Worm (Caenorhabditis elegans) whole organism, L4 larva: ENCODE measurements around the gene frpr-6.
"Not testable (repeated sequence)": the region's sequence is repeated elsewhere in the genome, so short reads cannot be mapped to it uniquely, and the experiment has no call there.

Experiments
- F26F4.8 ChIP-seq: fragments of 200-800 bp; sonication (Bioruptor generic); conservative IDR thresholded peaks from 2 replicates; pipeline ENCODE4 v1.3.6; 2022; ENCODE audit warnings: missing genetic modification characterization, missing compliant biosample characterization
- R02D3.7 ChIP-seq: fragments of 150-350 bp; sonication (generic microtip); optimal IDR thresholded peaks from 3 replicates; lab custom pipeline; 2014; ENCODE audit warnings: missing biosample characterization, missing genetic modification characterization
- T26A8.4 ChIP-seq: fragments of 200-800 bp; sonication (Bioruptor generic); IDR thresholded peaks from 2 replicates; pipeline ENCODE4 v1.3.6; 2022; ENCODE audit warnings: missing genetic modification characterization, missing compliant biosample characterization
- ZK337.2 ChIP-seq: fragments of 200-800 bp; sonication (Bioruptor generic); IDR thresholded peaks from 2 replicates; pipeline ENCODE4 v1.3.6; 2022; ENCODE audit warnings: missing genetic modification reagents, missing genetic modification characterization, missing compliant biosample characterization
- aha-1 ChIP-seq: fragments of 150-350 bp; peaks from one replicate; lab custom pipeline; 2014; ENCODE audit warnings: missing biosample characterization, missing genetic modification characterization
- ceh-20 ChIP-seq: fragments of 200-800 bp; sonication (Bioruptor generic); IDR thresholded peaks from 2 replicates; pipeline ENCODE4 v1.3.6; 2022; ENCODE audit warnings: missing genetic modification reagents, missing genetic modification characterization, missing compliant biosample characterization
- ceh-32 ChIP-seq: sonication (generic microtip); optimal IDR thresholded peaks from 2 replicates; lab custom pipeline; 2016; ENCODE audit warnings: mild to moderate bottlenecking, missing genetic modification characterization, missing compliant biosample characterization; ENCODE audit not compliant: poor library complexity
- ceh-44 ChIP-seq: fragments of 200-800 bp; sonication (Bioruptor generic); IDR thresholded peaks from 2 replicates; pipeline ENCODE4 v1.3.6; 2022; ENCODE audit warnings: missing genetic modification reagents, missing genetic modification characterization, missing compliant biosample characterization
- ceh-62 ChIP-seq: sonication (generic microtip); optimal IDR thresholded peaks from 2 replicates; lab custom pipeline; 2017; ENCODE audit warnings: missing biosample characterization, missing genetic modification characterization
- ceh-82 ChIP-seq: sonication (generic microtip); optimal IDR thresholded peaks from 2 replicates; lab custom pipeline; 2017; ENCODE audit warnings: missing biosample characterization, missing genetic modification characterization
- ces-1 ChIP-seq: fragments of 150-350 bp; sonication (generic microtip); optimal IDR thresholded peaks from 4 replicates; lab custom pipeline; 2014; ENCODE audit warnings: missing biosample characterization, missing genetic modification reagents, missing genetic modification characterization
- cey-2 ChIP-seq: sonication (generic microtip); optimal IDR thresholded peaks from 3 replicates; lab custom pipeline; 2017; ENCODE audit warnings: missing genetic modification characterization, mild to moderate bottlenecking, missing compliant biosample characterization, antibody characterized with exemption, borderline replicate concordance; ENCODE audit not compliant: insufficient read depth
- ctbp-1 ChIP-seq: fragments of 200-800 bp; sonication (Bioruptor generic); IDR thresholded peaks from 2 replicates; pipeline ENCODE4 v1.3.6; 2022; ENCODE audit warnings: missing genetic modification reagents, missing genetic modification characterization, missing compliant biosample characterization
- dmd-6 ChIP-seq: fragments of 200-800 bp; sonication (Bioruptor generic); IDR thresholded peaks from 2 replicates; pipeline ENCODE4 v1.3.6; 2022; ENCODE audit warnings: missing genetic modification reagents, missing genetic modification characterization, missing compliant biosample characterization
- dmd-8 ChIP-seq: fragments of 200-800 bp; sonication (Bioruptor generic); IDR thresholded peaks from 2 replicates; pipeline ENCODE4 v1.3.6; 2022; ENCODE audit warnings: missing genetic modification characterization, missing compliant biosample characterization
- dve-1 ChIP-seq: sonication (generic microtip); optimal IDR thresholded peaks from 2 replicates; lab custom pipeline; 2017; ENCODE audit warnings: antibody characterized with exemption, mild to moderate bottlenecking, missing genetic modification characterization, missing compliant biosample characterization; ENCODE audit not compliant: insufficient read depth
- egl-43 ChIP-seq: fragments of 200-800 bp; sonication (Bioruptor generic); IDR thresholded peaks from 2 replicates; pipeline ENCODE4 v1.3.6; 2022; ENCODE audit warnings: missing genetic modification reagents, missing genetic modification characterization, missing compliant biosample characterization
- hlh-11 ChIP-seq: fragments of 200-800 bp; sonication (Bioruptor generic); optimal IDR thresholded peaks from 2 replicates; lab custom pipeline; 2018; ENCODE audit warnings: mild to moderate bottlenecking, missing genetic modification characterization, missing compliant biosample characterization
- hlh-30 ChIP-seq: sonication (generic microtip); optimal IDR thresholded peaks from 2 replicates; lab custom pipeline; 2017; ENCODE audit warnings: antibody characterized with exemption, mild to moderate bottlenecking, missing genetic modification characterization, missing compliant biosample characterization; ENCODE audit not compliant: insufficient read depth
- hmg-1.1 ChIP-seq: fragments of 200-800 bp; sonication (Bioruptor generic); IDR thresholded peaks from 2 replicates; pipeline ENCODE4 v1.3.6; 2022; ENCODE audit warnings: missing genetic modification reagents, missing genetic modification characterization, missing compliant biosample characterization
- lim-7 ChIP-seq: fragments of 200-800 bp; sonication (Bioruptor generic); IDR thresholded peaks from 2 replicates; pipeline ENCODE4 v1.3.6; 2022; ENCODE audit warnings: missing genetic modification characterization, missing compliant biosample characterization
- lin-38 ChIP-seq: fragments of 200-800 bp; sonication (Bioruptor generic); IDR thresholded peaks from 2 replicates; pipeline ENCODE4 v1.3.6; 2022; ENCODE audit warnings: missing genetic modification reagents, missing genetic modification characterization, missing compliant biosample characterization
- lin-39 ChIP-seq: fragments of 150-350 bp; optimal IDR thresholded peaks from 2 replicates; lab custom pipeline; 2014; ENCODE audit warnings: missing biosample characterization, missing genetic modification reagents, missing genetic modification characterization
- lsy-2 ChIP-seq, 2 experiments: fragments of 150-350 bp in 1 of 2; sonication (generic microtip) in 1 of 2; optimal IDR thresholded peaks; 2 replicates each; lab custom pipeline; 2014 to 2017; ENCODE audit warnings: missing biosample characterization in 2 of 2, missing genetic modification characterization in 2 of 2
- madf-5 ChIP-seq, 2 experiments: fragments of 200-800 bp; sonication (Bioruptor generic); IDR thresholded peaks; 2 replicates each; pipeline ENCODE4 v1.3.6; 2022; ENCODE audit warnings: missing compliant biosample characterization in 2 of 2, missing genetic modification characterization in 2 of 2
- mdl-1 ChIP-seq, 2 experiments: fragments of 150-350 bp in 1 of 2; sonication (generic microtip) in 1 of 2; optimal IDR thresholded peaks; 2 replicates each; lab custom pipeline; 2014 to 2017; ENCODE audit warnings: missing biosample characterization in 2 of 2, missing genetic modification characterization in 2 of 2
- mdt-29 ChIP-seq: fragments of 200-800 bp; sonication (Bioruptor generic); IDR thresholded peaks from 2 replicates; pipeline ENCODE4 v1.3.6; 2022; ENCODE audit warnings: missing genetic modification reagents, missing genetic modification characterization, missing compliant biosample characterization
- mes-2 ChIP-seq: sonication (generic microtip); optimal IDR thresholded peaks from 2 replicates; lab custom pipeline; 2016; ENCODE audit warnings: missing genotype, mild to moderate bottlenecking, missing genetic modification characterization, missing compliant biosample characterization; ENCODE audit not compliant: poor library complexity, severe bottlenecking
- mxl-2 ChIP-seq: fragments of 200-800 bp; sonication (Bioruptor generic); conservative IDR thresholded peaks from 2 replicates; pipeline ENCODE4 v1.3.6; 2022; ENCODE audit warnings: missing genetic modification reagents, missing genetic modification characterization, missing compliant biosample characterization
- nhr-28 ChIP-seq: fragments of 150-350 bp; optimal IDR thresholded peaks from 2 replicates; lab custom pipeline; 2014; ENCODE audit warnings: missing biosample characterization, missing genetic modification characterization
- nhr-48 ChIP-seq: sonication (generic microtip); optimal IDR thresholded peaks from 2 replicates; lab custom pipeline; 2016; ENCODE audit warnings: mild to moderate bottlenecking, missing genetic modification characterization, missing compliant biosample characterization
- pha-4 ChIP-seq, 2 experiments: fragments of 150-350 bp in 1 of 2; fragments of 200-800 bp in 1 of 2; sonication (Bioruptor generic) in 1 of 2; IDR thresholded peaks in 1 of 2; optimal IDR thresholded peaks in 1 of 2; 2 replicates each; pipeline versions ENCODE4 v1.3.6 to Lab custom; 2014 to 2022; ENCODE audit warnings: missing genetic modification characterization in 2 of 2, missing genetic modification reagents in 2 of 2, missing biosample characterization in 1 of 2, missing compliant biosample characterization in 1 of 2
- php-3 ChIP-seq: fragments of 200-800 bp; sonication (Bioruptor generic); IDR thresholded peaks from 2 replicates; pipeline ENCODE4 v1.3.6; 2022; ENCODE audit warnings: missing genetic modification reagents, missing genetic modification characterization, missing compliant biosample characterization
- saeg-2 ChIP-seq: fragments of 200-800 bp; sonication (Bioruptor generic); IDR thresholded peaks from 2 replicates; pipeline ENCODE4 v1.3.6; 2022; ENCODE audit warnings: missing genetic modification reagents, missing genetic modification characterization, missing compliant biosample characterization
- set-16 ChIP-seq: fragments of 200-800 bp; sonication (Bioruptor generic); IDR thresholded peaks from 2 replicates; pipeline ENCODE4 v1.3.6; 2022; ENCODE audit warnings: missing genetic modification reagents, missing genetic modification characterization, missing compliant biosample characterization
- snpc-4 ChIP-seq: fragments of 150-350 bp; optimal IDR thresholded peaks from 2 replicates; lab custom pipeline; 2014; ENCODE audit warnings: missing biosample characterization, missing genetic modification characterization
- spr-1 ChIP-seq: sonication (generic microtip); optimal IDR thresholded peaks from 2 replicates; lab custom pipeline; 2016; ENCODE audit warnings: mild to moderate bottlenecking, missing genetic modification characterization, missing compliant biosample characterization
- tra-1 ChIP-seq: fragments of 200-800 bp; sonication (Bioruptor generic); IDR thresholded peaks from 2 replicates; pipeline ENCODE4 v1.3.6; 2022; ENCODE audit warnings: missing genetic modification reagents, missing genetic modification characterization, missing compliant biosample characterization
- unc-130 ChIP-seq: sonication (generic microtip); optimal IDR thresholded peaks from 2 replicates; lab custom pipeline; 2016; ENCODE audit warnings: missing genetic modification reagents, missing genetic modification characterization, missing compliant biosample characterization
- unc-39 ChIP-seq: sonication (generic microtip); optimal IDR thresholded peaks from 2 replicates; lab custom pipeline; 2017; ENCODE audit warnings: missing biosample characterization, missing genetic modification characterization
- unc-62 ChIP-seq, 3 experiments: fragments of 150-350 bp in 1 of 3; sonication (generic microtip); optimal IDR thresholded peaks in 2 of 3; peaks in 1 of 3; 1 replicate in 1 of 3; 2 replicates in 2 of 3; lab custom pipeline; 2014 to 2017; ENCODE audit warnings: missing biosample characterization in 3 of 3, missing genetic modification characterization in 3 of 3, missing genetic modification reagents in 3 of 3, missing genotype in 1 of 3
- vab-7 ChIP-seq: fragments of 200-800 bp; sonication (Bioruptor generic); IDR thresholded peaks from 2 replicates; pipeline ENCODE4 v1.3.6; 2022; ENCODE audit warnings: missing genetic modification reagents, missing genetic modification characterization, missing compliant biosample characterization
- zfp-3 ChIP-seq: fragments of 200-800 bp; sonication (Bioruptor generic); conservative IDR thresholded peaks from 2 replicates; pipeline ENCODE4 v1.3.6; 2022; ENCODE audit warnings: missing genetic modification reagents, missing genetic modification characterization, missing compliant biosample characterization
- zip-2 ChIP-seq: fragments of 150-350 bp; optimal IDR thresholded peaks from 2 replicates; lab custom pipeline; 2014; ENCODE audit warnings: missing biosample characterization, missing genetic modification characterization

Gene frpr-6

DNA sequence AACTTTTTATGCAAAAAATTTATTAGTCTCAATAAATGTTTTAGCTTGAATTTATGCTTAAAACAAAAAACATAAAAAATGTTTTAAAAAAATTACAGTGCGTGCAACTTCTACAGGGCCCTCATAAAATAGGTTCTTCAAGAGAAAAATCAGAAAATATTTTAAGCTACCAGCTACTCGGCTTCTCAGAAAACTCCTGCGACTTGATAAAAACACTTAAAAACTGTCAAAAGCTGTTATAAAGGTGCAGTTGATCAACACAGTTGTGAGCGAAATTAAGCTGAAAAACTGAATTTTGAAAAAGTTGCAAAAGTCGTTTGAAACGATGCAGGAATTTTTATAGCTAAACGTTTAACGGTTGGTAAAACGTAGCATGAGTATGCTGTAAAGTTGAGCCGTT is 12.2 kb downstream of the frpr-6 start (continued):
- TF ChIP-seq hlh-11 (tag; lab: Kevin White, UChicago) (peak; percentile 12), zip-2 (no peak)

DNA sequence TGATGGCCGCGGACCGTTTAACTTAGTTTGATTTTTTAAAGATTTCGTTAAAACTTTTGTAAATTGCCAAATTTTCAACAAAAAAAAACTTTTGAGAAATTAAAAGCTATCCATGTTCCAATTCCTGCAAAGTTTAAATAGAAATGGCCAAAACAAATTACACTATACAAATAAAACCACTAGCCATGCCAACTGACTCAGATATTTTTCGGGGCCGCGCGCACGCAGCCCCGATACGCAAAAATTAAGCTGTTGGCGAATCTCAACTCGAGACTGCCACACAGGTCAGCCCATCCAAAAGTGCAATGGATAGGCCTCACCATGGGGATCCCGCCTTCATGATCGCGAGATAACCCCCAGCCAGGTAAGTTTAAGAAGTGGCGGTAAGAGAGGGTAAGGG is 14.3 kb downstream of the frpr-6 start:
- TF ChIP-seq lin-38 (GFP tag; lab: Robert Waterston, UW) (peak; percentile 44; the same call in 1 of the 2 replicates), pha-4 (GFP tag; IDR thresholded peaks at IDR 0.05; lab: Robert Waterston, UW) (peak; percentile 68), mdt-29 (peak; percentile 15; the same call in 1 of the 2 replicates), ctbp-1 (GFP tag; lab: Robert Waterston, UW) (peak; percentile 64; the same call in 1 of the 2 replicates), madf-5 (GFP tag; IDR thresholded peaks at IDR 0.05; lab: Robert Waterston, UW) (0 out of 4 replicates have a peak, but pooled peaks of 1 of the 2 experiments have one; percentile 33), set-16 (GFP tag; lab: Robert Waterston, UW) (0 out of 2 replicates have a peak, but pooled peaks have one; percentile 15), egl-43 (GFP tag; lab: Robert Waterston, UW) (peak; percentile 53; the same call in 1 of the 2 replicates), php-3 (GFP tag; lab: Robert Waterston, UW) (peak; percentile 27; the same call in 1 of the 2 replicates), zfp-3 (GFP tag; lab: Robert Waterston, UW) (peak; percentile 76; the same call in 1 of the 2 replicates), T26A8.4 (GFP tag; lab: Robert Waterston, UW) (0 out of 2 replicates have a peak, but pooled peaks have one; percentile 39), ceh-44 (GFP tag; lab: Robert Waterston, UW) (peak; percentile 41; the same call in 1 of the 2 replicates), lim-7 (GFP tag; lab: Robert Waterston, UW) (0 out of 2 replicates have a peak, but pooled peaks have one; percentile 16)
- not testable (repeated sequence) for TF ChIP-seq pha-4 (tag; optimal IDR thresholded peaks at IDR 0.05; lab: Kevin White, UChicago)

DNA sequence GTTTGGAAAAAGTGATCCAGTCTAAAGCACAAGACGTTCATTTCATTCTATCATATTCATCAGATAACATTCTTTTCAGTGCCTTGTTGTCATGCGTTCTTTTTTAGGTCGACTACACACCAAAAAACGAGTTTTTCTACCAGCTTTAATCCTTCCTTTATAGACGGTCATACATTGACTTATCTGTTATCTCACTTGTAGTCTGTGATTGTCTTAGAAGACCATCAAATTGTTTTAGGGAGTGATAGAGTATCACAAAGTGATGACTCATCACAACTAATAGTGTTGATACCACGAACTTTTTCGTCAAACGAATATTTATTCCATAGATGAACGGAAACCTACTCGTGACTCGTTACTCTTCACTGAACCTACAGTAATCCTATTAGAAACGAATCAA is 15.1 kb downstream of the frpr-6 start:
- TF ChIP-seq aha-1: peak; percentile 26
- TF ChIP-seq saeg-2 (GFP tag; lab: Robert Waterston, UW): no peak
- peak; percentile 66 to 71 for TF ChIP-seq mdl-1 (tag; optimal IDR thresholded peaks at IDR 0.05; lab: Kevin White, UChicago)
- TF ChIP-seq unc-130: no peak
- TF ChIP-seq dmd-6 (GFP tag; lab: Robert Waterston, UW): peak; percentile 13; the same call in 1 of the 2 replicates
- TF ChIP-seq F26F4.8: no peak
- TF ChIP-seq ctbp-1 (GFP tag; lab: Robert Waterston, UW): no peak
- no peak for TF ChIP-seq ceh-62 (tag; lab: Kevin White, UChicago)
- no peak for TF ChIP-seq vab-7 (GFP tag; lab: Robert Waterston, UW)
- TF ChIP-seq hlh-11 (tag; lab: Kevin White, UChicago): peak; percentile 67
- TF ChIP-seq snpc-4 (tag; lab: Kevin White, UChicago): no peak
- peak; percentile 62 for TF ChIP-seq hlh-30 (tag; lab: Kevin White, UChicago)
- peak in 1 of 2 experiments; percentile 10 for TF ChIP-seq lsy-2 (tag; optimal IDR thresholded peaks at IDR 0.05; lab: Kevin White, UChicago)
- TF ChIP-seq unc-39 (tag; lab: Kevin White, UChicago): no peak
- no peak for TF ChIP-seq R02D3.7 (tag; lab: Kevin White, UChicago)
- TF ChIP-seq mdt-29: no peak
- TF ChIP-seq tra-1 (GFP tag; lab: Robert Waterston, UW): no peak
- no peak for TF ChIP-seq ces-1
- peak; percentile 31 for TF ChIP-seq dve-1 (tag; lab: Kevin White, UChicago)
- TF ChIP-seq nhr-48 (tag; lab: Kevin White, UChicago): peak; percentile 88
- TF ChIP-seq spr-1 (tag; lab: Kevin White, UChicago): no peak
- peak; percentile 90 for TF ChIP-seq nhr-28 (tag; lab: Kevin White, UChicago)
- 0 out of 2 replicates have a peak, but pooled peaks have one; percentile 19 for TF ChIP-seq hmg-1.1
- TF ChIP-seq cey-2 (tag; lab: Kevin White, UChicago): peak; percentile 17
- no peak for TF ChIP-seq dmd-8 (GFP tag; lab: Robert Waterston, UW)
- TF ChIP-seq mes-2 (tag; lab: Kevin White, UChicago): peak; percentile 30
- TF ChIP-seq unc-62 (GFP tag; optimal IDR thresholded peaks at IDR 0.05 in 1 of 2; lab: Kevin White, UChicago): peak in 1 of 2 experiments; percentile 83
- TF ChIP-seq unc-62 (tag; optimal IDR thresholded peaks at IDR 0.05; lab: Kevin White, UChicago): no peak
- TF ChIP-seq mxl-2 (GFP tag; lab: Robert Waterston, UW): no peak
- TF ChIP-seq ceh-20: no peak
- no peak for TF ChIP-seq ceh-32 (tag; lab: Kevin White, UChicago)
- no peak for TF ChIP-seq lin-39 (tag; lab: Kevin White, UChicago)
- no peak for TF ChIP-seq ZK337.2 (GFP tag; lab: Robert Waterston, UW)
- no peak for TF ChIP-seq ceh-82 (tag; lab: Kevin White, UChicago)
